Fruit fly (Drosophila melanogaster): ENCODE measurements around the gene CG6769.
"Not testable (repeated sequence)": the region's sequence is repeated elsewhere in the genome, so short reads cannot be mapped to it uniquely, and the experiment has no call there.

Gene CG6769

dm6 chrX:17875695-17876094 lies 14.9 kb downstream of the CG6769 start:
- no peak for TF ChIP-seq noc (tag; optimal IDR thresholded peaks at IDR 0.05)

- TF ChIP-seq noc (tag; optimal IDR thresholded peaks at IDR 0.05), result no peak
Observed at dm6 chrX:17876518-17876917, 15.7 kb downstream of the CG6769 start.

dm6 chrX:17877974-17878373 lies 17.2 kb downstream of the CG6769 start:
- no peak for TF ChIP-seq noc (tag; optimal IDR thresholded peaks at IDR 0.05)

- no peak for TF ChIP-seq noc (tag; optimal IDR thresholded peaks at IDR 0.05)
Observed at dm6 chrX:17878632-17879033, 17.8 kb downstream of the CG6769 start.

- no peak for TF ChIP-seq noc (tag; optimal IDR thresholded peaks at IDR 0.05)
Observed at dm6 chrX:17879211-17879897, 18.6 kb downstream of the CG6769 start.

- TF ChIP-seq noc (tag; optimal IDR thresholded peaks at IDR 0.05), result peak; percentile 99
Observed at dm6 chrX:17880269-17880889, 19.6 kb downstream of the CG6769 start.

dm6 chrX:17881138-17882121 lies 20.6 kb downstream of the CG6769 start:
- peak; percentile 91 for TF ChIP-seq noc (tag; optimal IDR thresholded peaks at IDR 0.05)

- TF ChIP-seq noc (tag; optimal IDR thresholded peaks at IDR 0.05), result no peak
Observed at dm6 chrX:17882769-17883168, 22.0 kb downstream of the CG6769 start.

- TF ChIP-seq noc (tag; optimal IDR thresholded peaks at IDR 0.05), result no peak
Observed at dm6 chrX:17883418-17883817, 22.6 kb downstream of the CG6769 start, which contains the start of gene CG12985. Gene CG12985, plus strand, starts transcription at chrX:17883718.

dm6 chrX:17884567-17884966 lies 23.8 kb downstream of the CG6769 start:
- TF ChIP-seq noc (tag; optimal IDR thresholded peaks at IDR 0.05), result no peak

- no peak for TF ChIP-seq noc (tag; optimal IDR thresholded peaks at IDR 0.05)
Observed at dm6 chrX:17885295-17885694, 24.5 kb downstream of the CG6769 start.

dm6 chrX:17886107-17886448 lies 25.3 kb downstream of the CG6769 start:
- TF ChIP-seq noc (tag; optimal IDR thresholded peaks at IDR 0.05), result no peak

dm6 chrX:17886449-17887207 lies 25.8 kb downstream of the CG6769 start:
- TF ChIP-seq noc (tag; optimal IDR thresholded peaks at IDR 0.05), result no peak

- TF ChIP-seq noc (tag; optimal IDR thresholded peaks at IDR 0.05), result no peak
Observed at dm6 chrX:17887208-17887627, 26.4 kb downstream of the CG6769 start, which contains the start of gene mnb. Gene mnb, minus strand, starts transcription at chrX:17887222.

dm6 chrX:17887877-17888276 lies 27.1 kb downstream of the CG6769 start, which contains the start of gene CG6788:
Gene CG6788, plus strand, starts transcription at chrX:17888177.
- TF ChIP-seq noc (tag; optimal IDR thresholded peaks at IDR 0.05), result no peak

- not testable (repeated sequence) for TF ChIP-seq noc (tag; optimal IDR thresholded peaks at IDR 0.05)
Observed at dm6 chrX:17889247-17889646, 28.4 kb downstream of the CG6769 start, which contains the start of gene Gss1. Gene Gss1, plus strand, starts transcription at chrX:17889547.

Data from whole organism, larva.